Worm (Caenorhabditis elegans) whole organism, midembryonic: ENCODE data around the gene Y41C4A.22.

ENCODE experiments used
- T22C8.4 ChIP-seq: fragments of 200-800 bp; sonication (Bioruptor generic); IDR thresholded peaks from 2 replicates; pipeline ENCODE4 v1.3.6; 2022; ENCODE audit warnings: missing genetic modification characterization, missing compliant biosample characterization
- cog-1 ChIP-seq: sonication (generic microtip); optimal IDR thresholded peaks from 2 replicates; lab custom pipeline; 2016; ENCODE audit warnings: missing genetic modification characterization, missing compliant biosample characterization
- flt-1 ChIP-seq: fragments of 200-800 bp; sonication (Bioruptor generic); IDR thresholded peaks from 2 replicates; pipeline ENCODE4 v1.3.6; 2022; ENCODE audit warnings: missing genetic modification characterization, missing compliant biosample characterization
- klf-2 ChIP-seq: fragments of 200-800 bp; sonication (Bioruptor generic); conservative IDR thresholded peaks from 2 replicates; pipeline ENCODE4 v1.3.6; 2022; ENCODE audit warnings: missing genetic modification reagents, missing genetic modification characterization, missing compliant biosample characterization
- med-1 ChIP-seq: sonication (generic microtip); optimal IDR thresholded peaks from 2 replicates; lab custom pipeline; 2017; ENCODE audit warnings: missing genetic modification characterization, mild to moderate bottlenecking, missing compliant biosample characterization, antibody characterized with exemption, missing genetic modification reagents; ENCODE audit not compliant: insufficient read depth
- ref-1 ChIP-seq: fragments of 200-800 bp; sonication (Bioruptor generic); conservative IDR thresholded peaks from 2 replicates; pipeline ENCODE4 v1.3.6; 2022; ENCODE audit warnings: missing genetic modification reagents, missing genetic modification characterization, missing compliant biosample characterization
- tab-1 ChIP-seq: fragments of 200-800 bp; sonication (Bioruptor generic); IDR thresholded peaks from 2 replicates; pipeline ENCODE4 v1.3.6; 2022; ENCODE audit warnings: missing genetic modification characterization, missing compliant biosample characterization
- ztf-23 ChIP-seq: fragments of 200-800 bp; sonication (Bioruptor generic); IDR thresholded peaks from 2 replicates; pipeline ENCODE4 v1.3.6; 2022; ENCODE audit warnings: missing genetic modification reagents, missing genetic modification characterization, missing compliant biosample characterization
- ztf-29 ChIP-seq: fragments of 200-800 bp; sonication (Bioruptor generic); IDR thresholded peaks from 2 replicates; pipeline ENCODE4 v1.3.6; 2022; ENCODE audit warnings: missing genetic modification reagents, missing genetic modification characterization, missing compliant biosample characterization

Gene Y41C4A.22

DNA sequence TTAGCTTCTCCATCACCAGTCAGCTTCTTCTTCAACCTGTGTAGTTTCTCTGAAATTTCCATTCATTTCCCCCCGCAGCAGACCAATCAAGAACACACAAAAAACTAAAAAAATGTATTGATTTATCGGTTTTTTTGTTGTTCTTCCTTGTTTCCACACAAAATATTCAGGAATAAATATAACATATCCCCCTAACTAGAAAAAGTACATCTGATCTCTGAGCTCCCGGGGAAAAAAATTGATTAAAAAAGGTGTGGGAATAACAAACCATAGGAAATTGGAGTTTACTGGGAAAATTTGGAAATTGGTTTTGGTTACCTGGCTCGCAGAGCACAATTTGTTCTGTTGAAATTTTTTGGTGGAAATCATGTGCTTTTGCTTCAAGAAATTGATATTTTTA is at the start of gene Y41C4A.22:
Gene Y41C4A.22, plus strand, starts transcription at position 301 of the 400 bp plus-strand sequence.
- TF ChIP-seq T22C8.4 (GFP tag; lab: Robert Waterston, UW) (no peak), med-1 (GFP tag; lab: Kevin White, UChicago) (no peak), cog-1 (tag; lab: Kevin White, UChicago) (no peak), ref-1 (GFP tag; lab: Robert Waterston, UW) (no peak), ztf-23 (GFP tag; lab: Robert Waterston, UW) (no peak), flt-1 (GFP tag; lab: Robert Waterston, UW) (no peak), ztf-29 (GFP tag; lab: Robert Waterston, UW) (no peak), klf-2 (GFP tag; lab: Robert Waterston, UW) (no peak)

DNA sequence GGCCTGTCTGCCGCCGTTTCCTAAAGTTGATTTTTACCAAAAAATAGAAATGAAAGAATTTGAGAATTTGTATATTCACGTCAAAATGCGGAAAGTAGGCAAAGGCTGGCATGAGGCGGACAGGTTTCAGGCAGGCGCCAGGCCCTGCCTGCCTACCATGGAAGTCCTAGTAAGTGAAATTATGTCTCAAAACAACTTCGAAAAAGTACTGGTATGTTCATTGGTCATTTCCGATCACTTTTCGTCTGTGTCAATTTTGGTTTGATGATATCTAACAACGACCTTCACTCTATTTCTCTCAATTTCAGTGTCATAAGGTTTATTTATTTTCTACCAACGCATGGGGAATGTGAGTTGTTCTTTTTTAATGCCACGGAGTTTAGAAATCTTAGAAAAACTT is 44.9 kb upstream of the Y41C4A.22 start, which contains the start of gene faah-6:
Gene faah-6, plus strand, starts transcription at position 301 of the 400 bp plus-strand sequence.
- no peak for TF ChIP-seq ref-1 (GFP tag; lab: Robert Waterston, UW)
- no peak for TF ChIP-seq ztf-29 (GFP tag; lab: Robert Waterston, UW)
- no peak for TF ChIP-seq klf-2 (GFP tag; lab: Robert Waterston, UW)
- TF ChIP-seq med-1 (GFP tag; lab: Kevin White, UChicago): no peak
- TF ChIP-seq tab-1 (GFP tag; lab: Robert Waterston, UW): no peak
- TF ChIP-seq cog-1 (tag; lab: Kevin White, UChicago): no peak
- no peak for TF ChIP-seq flt-1 (GFP tag; lab: Robert Waterston, UW)
- TF ChIP-seq ztf-23 (GFP tag; lab: Robert Waterston, UW): no peak
- no peak for TF ChIP-seq T22C8.4 (GFP tag; lab: Robert Waterston, UW)

DNA sequence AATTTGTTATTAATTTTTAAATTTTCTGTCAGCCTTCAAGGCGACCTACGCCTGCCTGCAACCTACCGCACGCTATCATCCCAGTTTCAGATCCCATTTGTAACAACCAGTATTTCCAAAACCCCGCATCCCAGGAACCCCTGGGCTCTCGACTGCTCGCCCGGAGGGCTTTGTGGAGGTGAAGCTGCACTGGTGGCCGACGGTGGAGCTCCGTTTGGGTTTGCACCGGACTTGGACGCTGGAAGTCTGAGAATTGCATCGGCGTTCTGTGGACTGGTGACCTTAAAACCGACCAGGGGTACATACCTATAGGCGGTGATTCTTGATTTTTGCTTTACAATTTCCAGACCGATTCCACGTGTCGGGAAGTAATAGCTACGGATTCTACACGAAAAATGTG is 43.6 kb upstream of the Y41C4A.22 start:
- TF ChIP-seq med-1 (GFP tag; lab: Kevin White, UChicago): no peak
- no peak for TF ChIP-seq ztf-23 (GFP tag; lab: Robert Waterston, UW)
- TF ChIP-seq flt-1 (GFP tag; lab: Robert Waterston, UW): no peak
- TF ChIP-seq ref-1 (GFP tag; lab: Robert Waterston, UW): no peak
- TF ChIP-seq tab-1 (GFP tag; lab: Robert Waterston, UW): no peak
- TF ChIP-seq T22C8.4 (GFP tag; lab: Robert Waterston, UW): no peak
- no peak for TF ChIP-seq cog-1 (tag; lab: Kevin White, UChicago)
- TF ChIP-seq ztf-29 (GFP tag; lab: Robert Waterston, UW): no peak
- TF ChIP-seq klf-2 (GFP tag; lab: Robert Waterston, UW): no peak

DNA sequence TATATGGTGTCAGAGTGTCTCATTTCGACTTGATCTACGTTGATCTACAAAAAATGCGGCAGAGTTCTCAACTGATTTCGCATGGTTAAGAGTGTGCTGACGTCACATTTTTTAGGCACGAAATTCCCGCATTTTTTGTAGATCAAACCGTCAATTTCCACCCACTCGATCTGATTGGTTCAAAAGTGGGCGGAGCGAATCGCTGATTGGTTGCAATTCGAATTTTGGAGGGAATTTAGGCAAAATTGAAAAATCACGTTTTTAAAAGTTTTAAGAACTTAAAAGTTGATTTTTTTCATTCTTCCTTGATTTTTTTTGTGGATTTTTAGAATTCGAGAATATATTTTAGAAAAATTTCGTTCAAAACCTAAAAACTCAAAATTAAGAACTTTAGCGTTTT is 38.7 kb upstream of the Y41C4A.22 start:
- TF ChIP-seq ztf-29 (GFP tag; lab: Robert Waterston, UW): no peak
- no peak for TF ChIP-seq tab-1 (GFP tag; lab: Robert Waterston, UW)
- TF ChIP-seq flt-1 (GFP tag; lab: Robert Waterston, UW): no peak
- no peak for TF ChIP-seq ztf-23 (GFP tag; lab: Robert Waterston, UW)
- TF ChIP-seq med-1 (GFP tag; lab: Kevin White, UChicago): no peak
- no peak for TF ChIP-seq ref-1 (GFP tag; lab: Robert Waterston, UW)
- TF ChIP-seq T22C8.4 (GFP tag; lab: Robert Waterston, UW): no peak

DNA sequence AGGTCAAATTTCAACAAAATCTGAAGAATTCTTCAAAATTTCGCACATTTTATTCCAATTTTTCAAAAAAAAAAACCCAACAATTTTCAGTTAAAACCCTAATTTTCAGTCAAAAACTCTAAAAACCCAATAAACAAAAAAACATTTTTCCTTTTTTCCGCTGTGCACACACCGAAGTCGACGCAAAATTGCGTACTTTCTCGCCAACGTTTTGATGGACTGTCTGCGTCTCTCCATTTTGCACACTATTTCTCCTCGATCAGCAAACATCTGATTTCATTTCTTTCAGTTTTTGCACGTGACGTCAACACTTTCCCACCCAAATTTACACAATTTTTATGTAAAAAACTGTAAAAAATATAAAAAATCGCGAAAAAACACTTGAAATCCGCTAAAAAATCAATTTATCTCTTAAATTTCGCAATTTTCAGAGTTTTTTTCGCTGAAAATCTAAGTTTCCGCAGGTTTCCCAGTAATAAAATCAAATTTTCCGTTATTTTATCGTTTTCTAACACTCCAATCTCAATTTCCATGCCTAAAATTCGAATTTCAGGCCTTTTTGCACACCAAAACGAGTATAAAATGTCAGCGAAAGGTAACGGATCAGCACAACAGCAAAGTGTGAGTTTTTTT is 37.8 kb upstream of the Y41C4A.22 start, which contains the start of gene crh-1:
Gene crh-1, plus strand, starts transcription at position 583 of the 633 bp plus-strand sequence.
- TF ChIP-seq cog-1 (tag; lab: Kevin White, UChicago) (peak; percentile 2), med-1 (GFP tag; lab: Kevin White, UChicago) (no peak)

DNA sequence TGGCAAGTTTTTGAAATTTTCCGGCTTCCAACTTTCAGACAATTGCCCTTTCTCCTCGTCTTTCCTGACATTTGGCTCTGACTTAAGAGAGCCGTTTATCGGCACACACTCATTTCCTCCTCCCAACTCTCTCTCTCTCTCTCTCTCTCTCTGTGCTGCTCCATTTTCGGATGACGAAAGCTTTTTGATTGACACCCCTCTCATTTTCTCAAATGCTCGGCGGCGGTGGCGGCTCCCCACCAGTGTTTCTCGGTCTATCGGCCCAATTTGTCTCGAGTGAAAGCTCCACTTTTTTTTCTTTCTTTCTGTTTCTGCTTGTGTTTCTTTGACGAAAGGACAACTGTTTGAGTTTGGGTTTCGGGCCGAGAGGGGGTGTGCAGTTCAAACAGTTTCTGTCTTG is 35.3 kb upstream of the Y41C4A.22 start:
- TF ChIP-seq T22C8.4 (GFP tag; lab: Robert Waterston, UW): no peak
- TF ChIP-seq ztf-29 (GFP tag; lab: Robert Waterston, UW): no peak

DNA sequence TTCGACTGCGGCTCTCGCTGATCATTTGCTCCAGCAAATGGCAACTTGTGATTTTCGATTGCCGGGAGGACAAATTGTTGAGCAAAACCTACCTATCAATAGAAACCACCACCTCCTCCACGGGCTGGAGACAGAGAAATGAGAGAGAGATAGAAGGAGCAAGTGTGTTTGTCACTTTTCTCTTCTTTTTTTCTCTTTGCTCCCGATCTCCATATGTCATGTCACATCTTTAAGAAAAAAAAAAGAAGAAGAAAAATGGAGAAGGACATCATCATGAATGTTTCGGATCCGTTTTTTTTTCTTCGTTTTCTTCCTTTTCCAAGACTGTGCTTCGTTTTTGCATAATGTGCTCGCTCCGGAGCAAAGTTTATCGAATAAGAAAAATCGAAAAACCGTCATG is 34.3 kb upstream of the Y41C4A.22 start:
- no peak for TF ChIP-seq ztf-23 (GFP tag; lab: Robert Waterston, UW)
- TF ChIP-seq klf-2 (GFP tag; lab: Robert Waterston, UW): no peak
- no peak for TF ChIP-seq ztf-29 (GFP tag; lab: Robert Waterston, UW)
- no peak for TF ChIP-seq med-1 (GFP tag; lab: Kevin White, UChicago)
- no peak for TF ChIP-seq tab-1 (GFP tag; lab: Robert Waterston, UW)
- TF ChIP-seq cog-1 (tag; lab: Kevin White, UChicago): no peak

DNA sequence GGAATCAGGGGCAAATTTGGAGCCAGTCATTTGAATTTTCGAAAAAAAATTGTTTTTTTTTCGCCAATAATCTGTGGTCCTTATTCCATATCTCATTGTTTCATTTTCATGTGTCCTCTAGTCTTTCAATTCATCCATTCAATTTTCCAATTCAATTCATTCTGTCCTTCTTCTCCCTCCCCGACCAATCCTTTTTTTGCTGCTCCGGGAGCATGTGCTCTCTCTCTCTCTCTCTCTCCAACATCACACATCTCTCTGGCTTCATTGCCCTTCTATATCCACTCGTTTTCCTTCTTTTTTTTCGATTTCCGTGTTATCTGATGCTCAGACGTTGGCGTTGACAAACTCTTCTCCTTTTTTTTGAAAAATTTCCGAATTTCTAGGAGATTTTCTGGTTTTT is 31.7 kb upstream of the Y41C4A.22 start:
- TF ChIP-seq ztf-29 (GFP tag; lab: Robert Waterston, UW): no peak
- no peak for TF ChIP-seq cog-1 (tag; lab: Kevin White, UChicago)
- TF ChIP-seq tab-1 (GFP tag; lab: Robert Waterston, UW): no peak
- no peak for TF ChIP-seq klf-2 (GFP tag; lab: Robert Waterston, UW)

DNA sequence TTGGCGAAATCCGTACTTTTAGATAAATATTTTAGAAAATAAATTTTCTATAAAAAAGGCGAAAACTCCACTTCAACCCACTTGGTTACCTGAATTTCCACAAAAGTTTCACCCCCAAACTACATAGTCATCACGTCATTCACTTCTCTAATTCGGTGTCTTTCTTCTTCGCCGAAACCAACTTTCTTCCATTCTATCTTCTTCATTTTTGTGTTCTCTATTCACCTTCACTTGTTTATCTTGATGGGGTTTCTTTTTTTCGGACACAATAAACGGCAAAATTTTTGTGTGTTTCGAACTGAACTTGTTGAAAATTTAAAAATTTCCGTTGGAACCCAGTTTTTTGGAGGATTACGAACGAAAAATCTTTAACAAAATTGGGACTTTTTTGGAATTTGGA is 28.3 kb upstream of the Y41C4A.22 start:
- no peak for TF ChIP-seq cog-1 (tag; lab: Kevin White, UChicago)
- TF ChIP-seq ztf-29 (GFP tag; lab: Robert Waterston, UW): no peak
- TF ChIP-seq ref-1 (GFP tag; lab: Robert Waterston, UW): no peak
- TF ChIP-seq T22C8.4 (GFP tag; lab: Robert Waterston, UW): no peak
- no peak for TF ChIP-seq med-1 (GFP tag; lab: Kevin White, UChicago)
- TF ChIP-seq flt-1 (GFP tag; lab: Robert Waterston, UW): no peak
- no peak for TF ChIP-seq ztf-23 (GFP tag; lab: Robert Waterston, UW)
- TF ChIP-seq klf-2 (GFP tag; lab: Robert Waterston, UW): no peak
- TF ChIP-seq tab-1 (GFP tag; lab: Robert Waterston, UW): no peak
